Fruit fly (Drosophila melanogaster) whole organism, prepupa: ENCODE measurements around the gene CG7829.
A peak's percentile ranks its signal among the peaks of the same experiment; 100 is the strongest.

Source experiments
- CG10631 ChIP-seq: fragments of 200-800 bp; sonication (Bioruptor generic); optimal IDR thresholded peaks from 2 replicates; lab custom pipeline; 2016; ENCODE audit warnings: missing biosample characterization, missing genetic modification characterization
- CG11294 ChIP-seq: fragments of 200-800 bp; sonication (Bioruptor generic); IDR thresholded peaks from 2 replicates; pipeline ENCODE4 v1.3.6; 2022; ENCODE audit warnings: missing biosample characterization, missing genetic modification characterization
- CG11762 ChIP-seq: fragments of 200-800 bp; sonication (Bioruptor generic); optimal IDR thresholded peaks from 3 replicates; lab custom pipeline; 2016; ENCODE audit warnings: missing biosample characterization, missing genetic modification characterization; ENCODE audit not compliant: insufficient read depth
- CG11902 ChIP-seq: fragments of 200-800 bp; sonication (Bioruptor generic); optimal IDR thresholded peaks from 3 replicates; lab custom pipeline; 2016; ENCODE audit warnings: missing biosample characterization, missing genetic modification characterization
- CG15336 ChIP-seq: fragments of 200-800 bp; sonication (Bioruptor generic); IDR thresholded peaks from 2 replicates; pipeline ENCODE4 v1.3.6; 2022; ENCODE audit warnings: missing biosample characterization, missing genetic modification characterization
- CG1621 ChIP-seq: fragments of 200-800 bp; sonication (Bioruptor generic); optimal IDR thresholded peaks from 3 replicates; lab custom pipeline; 2018; ENCODE audit warnings: missing biosample characterization, mild to moderate bottlenecking, missing genetic modification characterization
- CG16779 ChIP-seq: fragments of 200-800 bp; sonication (Bioruptor generic); optimal IDR thresholded peaks from 3 replicates; lab custom pipeline; 2017; ENCODE audit warnings: missing biosample characterization, mild to moderate bottlenecking, missing genetic modification characterization
- CG3032 ChIP-seq: fragments of 200-800 bp; optimal IDR thresholded peaks from 2 replicates; lab custom pipeline; 2019; ENCODE audit warnings: missing biosample characterization, mild to moderate bottlenecking, missing genetic modification characterization, moderate library complexity
- CG31627 ChIP-seq: fragments of 200-800 bp; sonication (Bioruptor generic); optimal IDR thresholded peaks from 3 replicates; lab custom pipeline; 2016; ENCODE audit warnings: missing biosample characterization, missing genetic modification characterization
- CG32006 ChIP-seq: fragments of 200-800 bp; sonication (Bioruptor generic); optimal IDR thresholded peaks from 3 replicates; lab custom pipeline; 2017; ENCODE audit warnings: missing biosample characterization, mild to moderate bottlenecking, missing genetic modification characterization
- CG34406 ChIP-seq: fragments of 200-800 bp; sonication (Bioruptor generic); optimal IDR thresholded peaks from 3 replicates; lab custom pipeline; 2016; ENCODE audit warnings: missing biosample characterization, missing genetic modification characterization
- CG3919 ChIP-seq: fragments of 200-800 bp; sonication (Bioruptor generic); optimal IDR thresholded peaks from 3 replicates; lab custom pipeline; 2016; ENCODE audit warnings: missing biosample characterization, missing genetic modification characterization
- CG4318 ChIP-seq: fragments of 200-800 bp; sonication (Bioruptor generic); optimal IDR thresholded peaks from 3 replicates; lab custom pipeline; 2017; ENCODE audit warnings: missing biosample characterization, mild to moderate bottlenecking, missing genetic modification characterization
- CG6163 ChIP-seq: fragments of 200-800 bp; sonication (Bioruptor generic); IDR thresholded peaks from 3 replicates; pipeline ENCODE4 v1.3.6; 2022; ENCODE audit warnings: missing biosample characterization, missing genetic modification characterization
- CG6276 ChIP-seq: fragments of 200-800 bp; sonication (Bioruptor generic); optimal IDR thresholded peaks from 2 replicates; lab custom pipeline; 2017; ENCODE audit warnings: missing biosample characterization, mild to moderate bottlenecking, missing genetic modification characterization
- CG6854 ChIP-seq: fragments of 200-800 bp; sonication (Bioruptor generic); optimal IDR thresholded peaks from 2 replicates; lab custom pipeline; 2017; ENCODE audit warnings: missing biosample characterization, mild to moderate bottlenecking, missing genetic modification characterization
- CG7368 ChIP-seq: fragments of 200-800 bp; sonication (Bioruptor generic); optimal IDR thresholded peaks from 3 replicates; lab custom pipeline; 2016; ENCODE audit warnings: missing biosample characterization, missing genetic modification characterization
- CG8119 ChIP-seq: fragments of 200-800 bp; sonication (Bioruptor generic); IDR thresholded peaks from 3 replicates; pipeline ENCODE4 v1.3.6; 2022; ENCODE audit warnings: missing biosample characterization, missing genetic modification characterization
- CG9139 ChIP-seq: fragments of 200-800 bp; sonication (Bioruptor generic); optimal IDR thresholded peaks from 3 replicates; lab custom pipeline; 2017; ENCODE audit warnings: missing biosample characterization, mild to moderate bottlenecking, missing genetic modification characterization
- Eip78C ChIP-seq: fragments of 200-800 bp; sonication (Bioruptor generic); peaks from one replicate; lab custom pipeline; 2016; ENCODE audit warnings: missing biosample characterization, missing genetic modification characterization
- Eip93F ChIP-seq: fragments of 200-800 bp; sonication (Bioruptor generic); optimal IDR thresholded peaks from 2 replicates; lab custom pipeline; 2016; ENCODE audit warnings: missing biosample characterization, mild to moderate bottlenecking, missing genetic modification characterization
- Ets21C ChIP-seq: fragments of 200-800 bp; sonication (Bioruptor generic); optimal IDR thresholded peaks from 3 replicates; lab custom pipeline; 2016; ENCODE audit warnings: missing biosample characterization, missing genetic modification characterization
- Gug ChIP-seq: fragments of 200-800 bp; sonication (Bioruptor generic); IDR thresholded peaks from 2 replicates; pipeline ENCODE4 v1.3.6; 2022; ENCODE audit warnings: missing biosample characterization, missing genetic modification characterization
- Hr38 ChIP-seq: sonication (Bioruptor generic); optimal IDR thresholded peaks from 2 replicates; lab custom pipeline; 2016; ENCODE audit warnings: missing biosample characterization, missing genetic modification characterization
- Hr39 ChIP-seq: fragments of 200-800 bp; sonication (Bioruptor generic); optimal IDR thresholded peaks from 2 replicates; lab custom pipeline; 2016; ENCODE audit warnings: missing biosample characterization, missing genetic modification characterization
- Hr4 ChIP-seq: fragments of 200-800 bp; sonication (Bioruptor generic); optimal IDR thresholded peaks from 3 replicates; lab custom pipeline; 2016; ENCODE audit warnings: missing biosample characterization, missing genetic modification characterization
- Lpt ChIP-seq: fragments of 200-800 bp; sonication (Bioruptor generic); optimal IDR thresholded peaks from 3 replicates; lab custom pipeline; 2016; ENCODE audit warnings: missing biosample characterization, missing genetic modification characterization
- OdsH ChIP-seq: fragments of 200-800 bp; sonication (Bioruptor generic); optimal IDR thresholded peaks from 3 replicates; lab custom pipeline; 2016; ENCODE audit warnings: missing biosample characterization, missing genetic modification characterization
- Smox ChIP-seq: fragments of 200-800 bp; sonication (Bioruptor generic); optimal IDR thresholded peaks from 3 replicates; lab custom pipeline; 2016; ENCODE audit warnings: missing biosample characterization, missing genetic modification characterization
- Sox102F ChIP-seq: fragments of 200-800 bp; sonication (Bioruptor generic); optimal IDR thresholded peaks from 2 replicates; lab custom pipeline; 2016; ENCODE audit warnings: missing biosample characterization, mild to moderate bottlenecking, missing genetic modification characterization
- Sox15 ChIP-seq: fragments of 200-800 bp; sonication (Bioruptor generic); optimal IDR thresholded peaks from 3 replicates; lab custom pipeline; 2016; ENCODE audit warnings: missing biosample characterization, missing genetic modification characterization
- achi ChIP-seq: fragments of 200-800 bp; sonication (Bioruptor generic); optimal IDR thresholded peaks from 3 replicates; lab custom pipeline; 2016; ENCODE audit warnings: missing biosample characterization, missing genetic modification characterization
- dsx ChIP-seq: fragments of 200-800 bp; optimal IDR thresholded peaks from 3 replicates; lab custom pipeline; 2019; ENCODE audit warnings: missing biosample characterization, mild to moderate bottlenecking, missing genetic modification characterization, moderate library complexity; ENCODE audit not compliant: poor library complexity, severe bottlenecking
- eg ChIP-seq: fragments of 200-800 bp; sonication (Bioruptor generic); IDR thresholded peaks from 3 replicates; pipeline ENCODE4 v1.3.6; 2022; ENCODE audit warnings: missing biosample characterization, missing genetic modification characterization
- esn ChIP-seq: fragments of 200-800 bp; sonication (Bioruptor generic); optimal IDR thresholded peaks from 2 replicates; lab custom pipeline; 2016; ENCODE audit warnings: missing biosample characterization, mild to moderate bottlenecking, missing genetic modification characterization, moderate library complexity
- fd59A ChIP-seq: fragments of 200-800 bp; sonication (Bioruptor generic); optimal IDR thresholded peaks from 2 replicates; lab custom pipeline; 2017; ENCODE audit warnings: missing biosample characterization, mild to moderate bottlenecking, missing genetic modification characterization, missing genetic modification reagents
- fd85E ChIP-seq: fragments of 200-800 bp; sonication (Bioruptor generic); optimal IDR thresholded peaks from 3 replicates; lab custom pipeline; 2016; ENCODE audit warnings: missing biosample characterization, missing genetic modification characterization
- fkh ChIP-seq: fragments of 200-800 bp; sonication (Bioruptor generic); optimal IDR thresholded peaks from 3 replicates; lab custom pipeline; 2017; ENCODE audit warnings: missing biosample characterization, mild to moderate bottlenecking, missing genetic modification characterization, moderate library complexity
- lz ChIP-seq: fragments of 200-800 bp; sonication (Bioruptor generic); optimal IDR thresholded peaks from 3 replicates; lab custom pipeline; 2016; ENCODE audit warnings: missing biosample characterization, missing genetic modification characterization
- net ChIP-seq: fragments of 200-800 bp; sonication (Bioruptor generic); optimal IDR thresholded peaks from 3 replicates; lab custom pipeline; 2016; ENCODE audit warnings: missing biosample characterization, missing genetic modification characterization
- pdm3 ChIP-seq: fragments of 200-800 bp; sonication (Bioruptor generic); optimal IDR thresholded peaks from 3 replicates; lab custom pipeline; 2016; ENCODE audit warnings: missing biosample characterization, missing genetic modification characterization
- salr ChIP-seq, 2 experiments: fragments of 200-800 bp; sonication (Bioruptor generic); optimal IDR thresholded peaks; 3 replicates each; lab custom pipeline; 2016 to 2018; ENCODE audit warnings: missing biosample characterization in 2 of 2, missing genetic modification characterization in 2 of 2, mild to moderate bottlenecking in 1 of 2
- spab ChIP-seq: fragments of 200-800 bp; sonication (Bioruptor generic); optimal IDR thresholded peaks from 2 replicates; lab custom pipeline; 2017; ENCODE audit warnings: missing biosample characterization, mild to moderate bottlenecking, missing genetic modification characterization, missing genetic modification reagents
- ss ChIP-seq, 2 experiments: fragments of 200-800 bp; sonication (Bioruptor generic); optimal IDR thresholded peaks; 2 replicates in 1 of 2; 3 replicates in 1 of 2; lab custom pipeline; 2017 to 2018; ENCODE audit warnings: mild to moderate bottlenecking in 2 of 2, missing biosample characterization in 2 of 2, missing genetic modification characterization in 2 of 2, moderate library complexity in 1 of 2
- svp ChIP-seq: fragments of 200-800 bp; sonication (Bioruptor generic); peaks from one replicate; lab custom pipeline; 2016; ENCODE audit warnings: missing biosample characterization, missing genetic modification characterization
- topi ChIP-seq: fragments of 200-800 bp; sonication (Bioruptor generic); optimal IDR thresholded peaks from 3 replicates; lab custom pipeline; 2016; ENCODE audit warnings: missing biosample characterization, missing genetic modification characterization
- vri ChIP-seq: fragments of 200-800 bp; sonication (Bioruptor generic); optimal IDR thresholded peaks from 3 replicates; lab custom pipeline; 2016; ENCODE audit warnings: missing biosample characterization, mild to moderate bottlenecking, missing genetic modification characterization

CG7829 gene

DNA sequence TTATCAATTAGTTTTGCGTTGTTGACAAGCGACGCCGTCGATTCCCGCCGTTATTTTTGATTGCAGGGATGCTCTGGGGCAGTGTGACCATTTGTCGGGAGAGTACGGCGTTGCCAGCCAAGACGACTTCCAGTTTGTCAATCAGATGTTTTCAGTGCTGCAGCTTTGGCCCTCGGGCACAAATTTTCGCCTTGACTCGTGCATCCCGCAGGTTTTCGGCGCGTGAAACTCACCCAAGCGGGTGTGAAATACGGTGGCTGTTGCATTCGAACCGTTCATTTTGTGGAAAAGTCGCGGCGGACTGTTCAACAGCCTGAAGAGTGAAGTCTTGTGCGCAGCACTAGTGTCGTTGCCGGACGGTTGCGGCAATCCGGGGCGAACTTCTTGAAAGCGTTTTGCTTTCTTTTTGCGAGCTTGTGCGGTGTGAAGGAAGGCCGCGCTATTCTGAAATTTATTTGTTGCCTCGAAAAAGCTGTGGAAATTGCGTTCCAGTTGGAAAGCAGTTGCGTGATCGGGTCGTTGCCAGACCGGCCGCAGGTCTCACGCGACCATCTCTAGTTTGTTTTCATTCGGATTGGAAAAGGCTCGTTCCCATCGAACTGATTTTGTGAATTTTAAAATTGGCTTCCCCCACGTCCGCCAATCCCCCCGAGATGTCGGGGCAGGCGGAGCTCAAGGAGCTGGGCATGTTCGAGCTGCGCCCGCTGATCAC, 10.7 kb downstream of the CG7829 start, which contains the start of the genes ca and ncd:
TSS of gene ca (plus strand) at position 130 of the 712 bp plus-strand sequence.
TSS of gene ncd (minus strand) at position 446 of the 712 bp plus-strand sequence.
- no peak for TF ChIP-seq CG15336 (GFP tag; lab: Robert Waterston, UW)
- TF ChIP-seq Smox (GFP tag; lab: Kevin White, UChicago): no peak
- TF ChIP-seq salr (GFP tag; optimal IDR thresholded peaks at IDR 0.05; lab: Kevin White, UChicago): no peak
- TF ChIP-seq topi: no peak
- no peak for TF ChIP-seq OdsH (GFP tag; lab: Kevin White, UChicago)
- TF ChIP-seq CG3032 (tag; lab: Kevin White, UChicago): no peak
- no peak for TF ChIP-seq Sox15 (GFP tag; lab: Kevin White, UChicago)
- TF ChIP-seq CG9139 (GFP tag; lab: Kevin White, UChicago): no peak
- no peak for TF ChIP-seq Sox102F (GFP tag; lab: Kevin White, UChicago)
- 0 out of 3 replicates have a peak, but pooled peaks have one; percentile 14 for TF ChIP-seq eg (GFP tag; lab: Robert Waterston, UW)
- TF ChIP-seq fd85E (GFP tag; lab: Kevin White, UChicago): no peak
- TF ChIP-seq CG31627: peak; percentile 15

DNA sequence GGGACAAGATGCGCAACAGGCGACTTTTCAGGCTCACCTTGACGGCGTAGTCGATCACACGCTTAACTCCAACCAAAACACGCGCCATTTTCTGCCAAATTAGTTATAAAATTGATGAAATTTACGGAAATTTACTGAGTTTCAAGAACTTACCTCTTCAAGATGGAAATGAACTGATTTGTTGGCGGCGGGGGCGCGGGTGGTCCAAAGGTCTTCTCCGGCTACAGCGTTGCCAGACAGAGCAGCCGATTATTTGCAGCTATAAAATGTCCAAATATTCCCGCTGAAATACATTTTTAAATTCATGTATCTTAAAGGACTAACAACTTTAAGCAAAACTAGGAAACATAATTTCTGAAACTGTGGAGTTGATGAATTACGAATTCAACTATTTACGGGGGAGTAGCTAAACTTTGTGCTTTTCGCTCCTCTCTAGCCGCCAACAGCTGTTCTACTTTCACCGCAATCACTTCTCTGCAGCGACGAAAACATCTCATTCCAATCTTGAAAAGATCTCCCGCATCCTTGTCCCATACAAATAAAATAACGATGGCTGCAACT, 14.7 kb downstream of the CG7829 start, which contains the start of the genes Etfb and CG7789:
TSS of gene Etfb (minus strand) at position 193 of the 561 bp plus-strand sequence.
TSS of gene CG7789 (plus strand) at position 444 of the 561 bp plus-strand sequence.
- TF ChIP-seq CG4318 (GFP tag; lab: Kevin White, UChicago) (no peak), CG7368 (GFP tag; lab: Kevin White, UChicago) (peak; percentile 88), CG32006 (peak; percentile 94), CG6276 (GFP tag; lab: Kevin White, UChicago) (peak; percentile 94), svp (GFP tag; lab: Kevin White, UChicago) (no peak), CG6163 (peak; percentile 91), CG34406 (GFP tag; lab: Kevin White, UChicago) (peak; percentile 76), Eip93F (GFP tag; lab: Kevin White, UChicago) (no peak), vri (no peak), topi (peak; percentile 88), Hr39 (GFP tag; lab: Kevin White, UChicago) (peak; percentile 88), dsx (peak; percentile 83), salr (GFP tag; optimal IDR thresholded peaks at IDR 0.05; lab: Kevin White, UChicago) (peak; percentile 91 to 96), CG11762 (GFP tag; lab: Kevin White, UChicago) (peak; percentile 81), Sox15 (GFP tag; lab: Kevin White, UChicago) (peak; percentile 82), Hr38 (GFP tag; lab: Kevin White, UChicago) (peak; percentile 89), CG11902 (GFP tag; lab: Kevin White, UChicago) (no peak), Lpt (GFP tag; lab: Kevin White, UChicago) (peak; percentile 91), CG3919 (peak; percentile 93), fd85E (GFP tag; lab: Kevin White, UChicago) (no peak), Gug (peak; percentile 89), CG6854 (GFP tag; lab: Kevin White, UChicago) (peak; percentile 91), CG15336 (GFP tag; lab: Robert Waterston, UW) (peak; percentile 87), Hr4 (GFP tag; lab: Kevin White, UChicago) (no peak), Eip78C (peak; percentile 96), CG10631 (GFP tag; lab: Kevin White, UChicago) (no peak), fd59A (GFP tag; lab: Kevin White, UChicago) (peak; percentile 78), CG8119 (peak; percentile 91), fkh (no peak), ss (GFP tag; optimal IDR thresholded peaks at IDR 0.05; lab: Kevin White, UChicago) (peak; percentile 97 to 99), CG16779 (tag; lab: Kevin White, UChicago) (peak; percentile 90), spab (GFP tag; lab: Kevin White, UChicago) (peak; percentile 94), achi (GFP tag; lab: Kevin White, UChicago) (no peak), Ets21C (peak; percentile 85), CG11294 (peak; percentile 76), lz (GFP tag; lab: Kevin White, UChicago) (peak; percentile 88), CG1621 (peak; percentile 92), pdm3 (GFP tag; lab: Kevin White, UChicago) (no peak), Smox (GFP tag; lab: Kevin White, UChicago) (no peak), esn (GFP tag; lab: Kevin White, UChicago) (peak; percentile 89), net (GFP tag; lab: Kevin White, UChicago) (peak; percentile 97)
